Fruit fly (Drosophila melanogaster) whole organism, pupa: ENCODE results near the gene CG16753.

ENCODE experiments used
- CG10348 ChIP-seq: fragments of 200-800 bp; sonication (Bioruptor generic); IDR thresholded peaks from 2 replicates; pipeline ENCODE4 v1.3.6; 2022; ENCODE audit warnings: missing biosample characterization, missing genetic modification characterization
- CG12605 ChIP-seq: fragments of 200-800 bp; sonication (Bioruptor generic); IDR thresholded peaks from 2 replicates; pipeline ENCODE4 v1.3.6; 2022; ENCODE audit warnings: missing biosample characterization, missing genetic modification characterization
- CG13204 ChIP-seq: fragments of 200-800 bp; sonication (Bioruptor generic); optimal IDR thresholded peaks from 2 replicates; lab custom pipeline; 2018; ENCODE audit warnings: missing biosample characterization, mild to moderate bottlenecking, missing genetic modification characterization, moderate library complexity
- CG14655 ChIP-seq: fragments of 200-800 bp; sonication (Bioruptor generic); optimal IDR thresholded peaks from 3 replicates; lab custom pipeline; 2017; ENCODE audit warnings: mild to moderate bottlenecking, missing biosample characterization, missing genetic modification reagents, missing genetic modification characterization
- CG15710 ChIP-seq: fragments of 200-800 bp; sonication (Bioruptor generic); optimal IDR thresholded peaks from 2 replicates; lab custom pipeline; 2018; ENCODE audit warnings: missing biosample characterization, mild to moderate bottlenecking, missing genetic modification characterization, moderate library complexity
- CG17806 ChIP-seq: fragments of 200-800 bp; sonication (Bioruptor generic); optimal IDR thresholded peaks from 2 replicates; lab custom pipeline; 2018; ENCODE audit warnings: missing biosample characterization, mild to moderate bottlenecking, missing genetic modification characterization, moderate library complexity
- CG32121 ChIP-seq: fragments of 200-800 bp; sonication (Bioruptor generic); IDR thresholded peaks from 2 replicates; pipeline ENCODE4 v1.3.6; 2022; ENCODE audit warnings: missing biosample characterization, missing genetic modification characterization
- CG34367 ChIP-seq: fragments of 200-800 bp; sonication (Bioruptor generic); optimal IDR thresholded peaks from 2 replicates; lab custom pipeline; 2018; ENCODE audit warnings: missing biosample characterization, mild to moderate bottlenecking, missing genetic modification characterization
- CG4496 ChIP-seq: fragments of 200-800 bp; sonication (Bioruptor generic); IDR thresholded peaks from 3 replicates; pipeline ENCODE4 v1.3.6; 2022; ENCODE audit warnings: missing biosample characterization, missing genetic modification characterization
- CG8159 ChIP-seq: fragments of 200-800 bp; sonication (Bioruptor generic); optimal IDR thresholded peaks from 3 replicates; lab custom pipeline; 2018; ENCODE audit warnings: missing biosample characterization, mild to moderate bottlenecking, missing genetic modification characterization, moderate library complexity
- CG8301 ChIP-seq: fragments of 200-800 bp; sonication (Bioruptor generic); optimal IDR thresholded peaks from 2 replicates; lab custom pipeline; 2018; ENCODE audit warnings: missing biosample characterization, mild to moderate bottlenecking, missing genetic modification characterization
- CG9948 ChIP-seq: fragments of 200-800 bp; sonication (Bioruptor generic); optimal IDR thresholded peaks from 2 replicates; lab custom pipeline; 2018; ENCODE audit warnings: missing biosample characterization, mild to moderate bottlenecking, missing genetic modification characterization, moderate library complexity
- D1 ChIP-seq: fragments of 200-800 bp; sonication (Bioruptor generic); optimal IDR thresholded peaks from 2 replicates; lab custom pipeline; 2018; ENCODE audit warnings: missing biosample characterization, mild to moderate bottlenecking, missing genetic modification characterization, moderate library complexity
- EcR ChIP-seq: fragments of 200-800 bp; sonication (Bioruptor generic); optimal IDR thresholded peaks from 3 replicates; lab custom pipeline; 2019; ENCODE audit warnings: missing biosample characterization, missing genetic modification characterization, mild to moderate bottlenecking, moderate library complexity, missing genetic modification reagents
- Ets98B ChIP-seq: fragments of 200-800 bp; sonication (Bioruptor generic); IDR thresholded peaks from 2 replicates; pipeline ENCODE4 v1.3.6; 2022; ENCODE audit warnings: missing biosample characterization, missing genetic modification characterization
- Pif1A ChIP-seq: fragments of 200-800 bp; sonication (Bioruptor generic); optimal IDR thresholded peaks from 3 replicates; lab custom pipeline; 2016; ENCODE audit warnings: missing biosample characterization, missing genetic modification characterization
- Pif1B ChIP-seq: fragments of 200-800 bp; sonication (Bioruptor generic); optimal IDR thresholded peaks from 3 replicates; lab custom pipeline; 2016; ENCODE audit warnings: missing biosample characterization, missing genetic modification characterization
- Snoo ChIP-seq: fragments of 200-800 bp; sonication (Bioruptor generic); optimal IDR thresholded peaks from 3 replicates; lab custom pipeline; 2017; ENCODE audit warnings: missing biosample characterization, mild to moderate bottlenecking, missing genetic modification characterization, inconsistent platforms
- fd96Ca ChIP-seq: fragments of 200-800 bp; sonication (Bioruptor generic); IDR thresholded peaks from 3 replicates; pipeline ENCODE4 v1.3.6; 2022; ENCODE audit warnings: missing biosample characterization, missing genetic modification characterization
- gl ChIP-seq: fragments of 200-800 bp; sonication (Bioruptor generic); optimal IDR thresholded peaks from 2 replicates; lab custom pipeline; 2018; ENCODE audit warnings: missing biosample characterization, mild to moderate bottlenecking, missing genetic modification characterization
- rn ChIP-seq: fragments of 200-800 bp; sonication (Bioruptor generic); IDR thresholded peaks from 2 replicates; pipeline ENCODE4 v1.3.6; 2022; ENCODE audit warnings: missing biosample characterization, missing genetic modification characterization

Gene CG16753

dm6 chr3L:3083329-3084083 is 28.6 kb downstream of the CG16753 start:
- TF ChIP-seq Ets98B (GFP tag; lab: Robert Waterston, UW): 0 out of 2 replicates have a peak, but pooled peaks have one; percentile 21
- no peak for TF ChIP-seq CG17806

dm6 chr3L:3089012-3089411 is 34.1 kb downstream of the CG16753 start:
- no peak for TF ChIP-seq Ets98B (GFP tag; lab: Robert Waterston, UW)
- no peak for TF ChIP-seq CG15710 (tag; lab: Kevin White, UChicago)
- no peak for TF ChIP-seq CG14655 (GFP tag; lab: Kevin White, UChicago)
- no peak for TF ChIP-seq CG34367 (tag; lab: Kevin White, UChicago)
- no peak for TF ChIP-seq Pif1A (GFP tag; lab: Kevin White, UChicago)
- no peak for TF ChIP-seq rn (GFP tag; lab: Robert Waterston, UW)
- no peak for TF ChIP-seq Snoo (tag; lab: Kevin White, UChicago)
- TF ChIP-seq CG4496: no peak
- TF ChIP-seq Pif1B: no peak
- TF ChIP-seq CG17806: no peak
- no peak for TF ChIP-seq CG12605 (GFP tag; lab: Robert Waterston, UW)
- no peak for TF ChIP-seq CG13204
- no peak for TF ChIP-seq EcR (GFP tag; lab: Kevin White, UChicago)
- no peak for TF ChIP-seq gl (tag; lab: Kevin White, UChicago)
- no peak for TF ChIP-seq CG32121

dm6 chr3L:3090581-3091345 is 35.9 kb downstream of the CG16753 start:
- TF ChIP-seq CG32121 (0 out of 2 replicates have a peak, but pooled peaks have one; percentile 25), Ets98B (GFP tag; lab: Robert Waterston, UW) (peak; percentile 19; the same call in 1 of the 2 replicates), EcR (GFP tag; lab: Kevin White, UChicago) (peak; percentile 6), CG12605 (GFP tag; lab: Robert Waterston, UW) (peak; percentile 17; the same call in 1 of the 2 replicates), Pif1B (no peak), CG8301 (tag; lab: Kevin White, UChicago) (no peak)
- TF ChIP-seq, all 21 proteins: peak for 4

dm6 chr3L:3095590-3095989 is 40.7 kb downstream of the CG16753 start:
- TF ChIP-seq CG34367 (tag; lab: Kevin White, UChicago) (no peak), CG32121 (no peak), Snoo (tag; lab: Kevin White, UChicago) (no peak), CG15710 (tag; lab: Kevin White, UChicago) (no peak), D1 (tag; lab: Kevin White, UChicago) (no peak), Ets98B (GFP tag; lab: Robert Waterston, UW) (peak; percentile 10; the same call in 1 of the 2 replicates), fd96Ca (no peak), CG4496 (no peak), CG14655 (GFP tag; lab: Kevin White, UChicago) (no peak), CG17806 (no peak), EcR (GFP tag; lab: Kevin White, UChicago) (no peak), CG13204 (no peak), CG12605 (GFP tag; lab: Robert Waterston, UW) (peak; percentile 20), CG10348 (no peak), Pif1A (GFP tag; lab: Kevin White, UChicago) (no peak), CG9948 (tag; lab: Kevin White, UChicago) (no peak)

dm6 chr3L:3096073-3096725 is 41.3 kb downstream of the CG16753 start:
- no peak for TF ChIP-seq gl (tag; lab: Kevin White, UChicago)
- TF ChIP-seq CG8159 (tag; lab: Kevin White, UChicago): peak; percentile 49
- peak; percentile 55 for TF ChIP-seq CG8301 (tag; lab: Kevin White, UChicago)
- TF ChIP-seq CG12605 (GFP tag; lab: Robert Waterston, UW): 0 out of 2 replicates have a peak, but pooled peaks have one; percentile 9
- TF ChIP-seq Ets98B (GFP tag; lab: Robert Waterston, UW): no peak
- TF ChIP-seq CG17806: no peak
- TF ChIP-seq CG4496: 0 out of 3 replicates have a peak, but pooled peaks have one; percentile 49
- peak; percentile 20 for TF ChIP-seq Pif1B
- no peak for TF ChIP-seq CG34367 (tag; lab: Kevin White, UChicago)
- peak; percentile 26; the same call in 1 of the 2 replicates for TF ChIP-seq CG32121
- peak; percentile 43 for TF ChIP-seq CG15710 (tag; lab: Kevin White, UChicago)
